Worm (Caenorhabditis elegans) whole organism, L4 larva: ENCODE results near the gene abcf-3.

Experiments
- F10B5.3 ChIP-seq: sonication (generic microtip); optimal IDR thresholded peaks from 2 replicates; lab custom pipeline; 2016; ENCODE audit warnings: mild to moderate bottlenecking, missing genetic modification characterization, missing compliant biosample characterization
- F44E2.7 ChIP-seq: fragments of 200-800 bp; sonication (Bioruptor generic); IDR thresholded peaks from 2 replicates; pipeline ENCODE4 v2.1.2; 2022; ENCODE audit warnings: missing genetic modification characterization, missing compliant biosample characterization
- Y5F2A.4 ChIP-seq: fragments of 200-800 bp; sonication (Bioruptor generic); optimal IDR thresholded peaks from 2 replicates; lab custom pipeline; 2018; ENCODE audit warnings: mild to moderate bottlenecking, missing genetic modification characterization, missing compliant biosample characterization
- aha-1 ChIP-seq: fragments of 150-350 bp; peaks from one replicate; lab custom pipeline; 2014; ENCODE audit warnings: missing biosample characterization, missing genetic modification characterization
- ama-1 ChIP-seq: fragments of 150-350 bp; optimal IDR thresholded peaks from 2 replicates; lab custom pipeline; 2014; ENCODE audit warnings: inconsistent platforms, mixed read lengths
- attf-4 ChIP-seq: sonication (generic microtip); optimal IDR thresholded peaks from 3 replicates; lab custom pipeline; 2017; ENCODE audit warnings: missing biosample characterization, missing genetic modification characterization
- ceh-20 ChIP-seq: fragments of 200-800 bp; sonication (Bioruptor generic); IDR thresholded peaks from 2 replicates; pipeline ENCODE4 v1.3.6; 2022; ENCODE audit warnings: missing genetic modification reagents, missing genetic modification characterization, missing compliant biosample characterization
- ceh-32 ChIP-seq: sonication (generic microtip); optimal IDR thresholded peaks from 2 replicates; lab custom pipeline; 2016; ENCODE audit warnings: mild to moderate bottlenecking, missing genetic modification characterization, missing compliant biosample characterization; ENCODE audit not compliant: poor library complexity
- ceh-82 ChIP-seq: sonication (generic microtip); optimal IDR thresholded peaks from 2 replicates; lab custom pipeline; 2017; ENCODE audit warnings: missing biosample characterization, missing genetic modification characterization
- cey-2 ChIP-seq: sonication (generic microtip); optimal IDR thresholded peaks from 3 replicates; lab custom pipeline; 2017; ENCODE audit warnings: missing genetic modification characterization, mild to moderate bottlenecking, missing compliant biosample characterization, antibody characterized with exemption, borderline replicate concordance; ENCODE audit not compliant: insufficient read depth
- ctbp-1 ChIP-seq: fragments of 200-800 bp; sonication (Bioruptor generic); IDR thresholded peaks from 2 replicates; pipeline ENCODE4 v1.3.6; 2022; ENCODE audit warnings: missing genetic modification reagents, missing genetic modification characterization, missing compliant biosample characterization
- daf-12 ChIP-seq: fragments of 150-350 bp; optimal IDR thresholded peaks from 2 replicates; lab custom pipeline; 2014; ENCODE audit warnings: missing biosample characterization, missing genetic modification reagents, missing genetic modification characterization
- daf-16 ChIP-seq, 3 experiments: sonication (generic microtip); optimal IDR thresholded peaks; 2 replicates each; lab custom pipeline; 2016 to 2017; ENCODE audit warnings: missing genetic modification characterization in 3 of 3, missing genetic modification reagents in 3 of 3, mild to moderate bottlenecking in 2 of 3, missing compliant biosample characterization in 2 of 3, missing biosample characterization in 1 of 3, moderate library complexity in 1 of 3
- daf-19 ChIP-seq: fragments of 200-800 bp; sonication (Bioruptor generic); conservative IDR thresholded peaks from 2 replicates; pipeline ENCODE4 v1.3.6; 2022; ENCODE audit warnings: missing genetic modification characterization, missing compliant biosample characterization
- dmd-6 ChIP-seq: fragments of 200-800 bp; sonication (Bioruptor generic); IDR thresholded peaks from 2 replicates; pipeline ENCODE4 v1.3.6; 2022; ENCODE audit warnings: missing genetic modification reagents, missing genetic modification characterization, missing compliant biosample characterization
- dmd-8 ChIP-seq: fragments of 200-800 bp; sonication (Bioruptor generic); IDR thresholded peaks from 2 replicates; pipeline ENCODE4 v1.3.6; 2022; ENCODE audit warnings: missing genetic modification characterization, missing compliant biosample characterization
- dmd-9 ChIP-seq: fragments of 200-800 bp; sonication (Bioruptor generic); IDR thresholded peaks from 2 replicates; pipeline ENCODE4 v1.3.6; 2022; ENCODE audit warnings: missing genetic modification reagents, missing genetic modification characterization, missing compliant biosample characterization
- duxl-1 ChIP-seq: sonication (generic microtip); optimal IDR thresholded peaks from 2 replicates; lab custom pipeline; 2016; ENCODE audit warnings: mild to moderate bottlenecking, missing genetic modification characterization, moderate library complexity, missing compliant biosample characterization; ENCODE audit not compliant: poor library complexity
- dve-1 ChIP-seq: sonication (generic microtip); optimal IDR thresholded peaks from 2 replicates; lab custom pipeline; 2017; ENCODE audit warnings: antibody characterized with exemption, mild to moderate bottlenecking, missing genetic modification characterization, missing compliant biosample characterization; ENCODE audit not compliant: insufficient read depth
- egl-27 ChIP-seq: sonication (generic microtip); optimal IDR thresholded peaks from 3 replicates; lab custom pipeline; 2017; ENCODE audit warnings: missing biosample characterization, missing genetic modification reagents, missing genetic modification characterization
- fkh-10 ChIP-seq: fragments of 150-350 bp; optimal IDR thresholded peaks from 2 replicates; lab custom pipeline; 2014; ENCODE audit warnings: missing biosample characterization, missing genetic modification reagents, missing genetic modification characterization
- fos-1 ChIP-seq: fragments of 150-350 bp; optimal IDR thresholded peaks from 2 replicates; lab custom pipeline; 2014; ENCODE audit warnings: missing biosample characterization, missing genetic modification characterization
- hlh-11 ChIP-seq: fragments of 200-800 bp; sonication (Bioruptor generic); optimal IDR thresholded peaks from 2 replicates; lab custom pipeline; 2018; ENCODE audit warnings: mild to moderate bottlenecking, missing genetic modification characterization, missing compliant biosample characterization
- hlh-30 ChIP-seq: sonication (generic microtip); optimal IDR thresholded peaks from 2 replicates; lab custom pipeline; 2017; ENCODE audit warnings: antibody characterized with exemption, mild to moderate bottlenecking, missing genetic modification characterization, missing compliant biosample characterization; ENCODE audit not compliant: insufficient read depth
- lin-39 ChIP-seq: fragments of 150-350 bp; optimal IDR thresholded peaks from 2 replicates; lab custom pipeline; 2014; ENCODE audit warnings: missing biosample characterization, missing genetic modification reagents, missing genetic modification characterization
- lir-3 ChIP-seq: sonication (generic microtip); optimal IDR thresholded peaks from 2 replicates; lab custom pipeline; 2016; ENCODE audit warnings: mild to moderate bottlenecking, missing genetic modification characterization, missing compliant biosample characterization
- lsy-2 ChIP-seq, 2 experiments: fragments of 150-350 bp in 1 of 2; sonication (generic microtip) in 1 of 2; optimal IDR thresholded peaks; 2 replicates each; lab custom pipeline; 2014 to 2017; ENCODE audit warnings: missing biosample characterization in 2 of 2, missing genetic modification characterization in 2 of 2
- madf-5 ChIP-seq, 2 experiments: fragments of 200-800 bp; sonication (Bioruptor generic); IDR thresholded peaks; 2 replicates each; pipeline ENCODE4 v1.3.6; 2022; ENCODE audit warnings: missing compliant biosample characterization in 2 of 2, missing genetic modification characterization in 2 of 2
- madf-9 ChIP-seq: fragments of 200-800 bp; sonication (Bioruptor generic); conservative IDR thresholded peaks from 2 replicates; pipeline ENCODE4 v1.3.6; 2022; ENCODE audit warnings: missing genetic modification reagents, missing genetic modification characterization, missing compliant biosample characterization
- mdl-1 ChIP-seq, 2 experiments: fragments of 150-350 bp in 1 of 2; sonication (generic microtip) in 1 of 2; optimal IDR thresholded peaks; 2 replicates each; lab custom pipeline; 2014 to 2017; ENCODE audit warnings: missing biosample characterization in 2 of 2, missing genetic modification characterization in 2 of 2
- mxl-2 ChIP-seq: fragments of 200-800 bp; sonication (Bioruptor generic); conservative IDR thresholded peaks from 2 replicates; pipeline ENCODE4 v1.3.6; 2022; ENCODE audit warnings: missing genetic modification reagents, missing genetic modification characterization, missing compliant biosample characterization
- mxl-3 ChIP-seq: fragments of 200-800 bp; sonication (Bioruptor generic); optimal IDR thresholded peaks from 2 replicates; lab custom pipeline; 2018; ENCODE audit warnings: mild to moderate bottlenecking, missing genetic modification characterization, missing compliant biosample characterization
- nhr-10 ChIP-seq: fragments of 150-350 bp; optimal IDR thresholded peaks from 2 replicates; lab custom pipeline; 2014; ENCODE audit warnings: missing biosample characterization, missing genetic modification characterization
- nhr-102 ChIP-seq: sonication (generic microtip); optimal IDR thresholded peaks from 2 replicates; lab custom pipeline; 2016; ENCODE audit warnings: mild to moderate bottlenecking, missing genetic modification characterization, moderate library complexity, missing compliant biosample characterization
- nhr-25 ChIP-seq: sonication (generic microtip); optimal IDR thresholded peaks from 2 replicates; lab custom pipeline; 2017; ENCODE audit warnings: missing genetic modification characterization, mild to moderate bottlenecking, missing compliant biosample characterization, antibody characterized with exemption, moderate library complexity, borderline replicate concordance; ENCODE audit not compliant: insufficient read depth
- nhr-28 ChIP-seq: fragments of 150-350 bp; optimal IDR thresholded peaks from 2 replicates; lab custom pipeline; 2014; ENCODE audit warnings: missing biosample characterization, missing genetic modification characterization
- nhr-48 ChIP-seq: sonication (generic microtip); optimal IDR thresholded peaks from 2 replicates; lab custom pipeline; 2016; ENCODE audit warnings: mild to moderate bottlenecking, missing genetic modification characterization, missing compliant biosample characterization
- php-3 ChIP-seq: fragments of 200-800 bp; sonication (Bioruptor generic); IDR thresholded peaks from 2 replicates; pipeline ENCODE4 v1.3.6; 2022; ENCODE audit warnings: missing genetic modification reagents, missing genetic modification characterization, missing compliant biosample characterization
- rbr-2 ChIP-seq: sonication (generic microtip); optimal IDR thresholded peaks from 2 replicates; lab custom pipeline; 2016; ENCODE audit warnings: missing genotype, missing genetic modification characterization, missing compliant biosample characterization
- set-16 ChIP-seq: fragments of 200-800 bp; sonication (Bioruptor generic); IDR thresholded peaks from 2 replicates; pipeline ENCODE4 v1.3.6; 2022; ENCODE audit warnings: missing genetic modification reagents, missing genetic modification characterization, missing compliant biosample characterization
- snpc-1.2 ChIP-seq: fragments of 200-800 bp; sonication (Bioruptor generic); IDR thresholded peaks from 2 replicates; pipeline ENCODE4 v1.3.6; 2022; ENCODE audit warnings: missing genetic modification reagents, missing genetic modification characterization, missing compliant biosample characterization
- tag-97 ChIP-seq: fragments of 200-800 bp; sonication (Bioruptor generic); IDR thresholded peaks from 2 replicates; pipeline ENCODE4 v1.3.6; 2022; ENCODE audit warnings: missing genetic modification characterization, missing compliant biosample characterization
- unc-39 ChIP-seq: sonication (generic microtip); optimal IDR thresholded peaks from 2 replicates; lab custom pipeline; 2017; ENCODE audit warnings: missing biosample characterization, missing genetic modification characterization
- vab-7 ChIP-seq: fragments of 200-800 bp; sonication (Bioruptor generic); IDR thresholded peaks from 2 replicates; pipeline ENCODE4 v1.3.6; 2022; ENCODE audit warnings: missing genetic modification reagents, missing genetic modification characterization, missing compliant biosample characterization
- zag-1 ChIP-seq: fragments of 150-350 bp; optimal IDR thresholded peaks from 2 replicates; lab custom pipeline; 2014; ENCODE audit warnings: missing biosample characterization, missing genetic modification characterization
- zip-11 ChIP-seq: fragments of 200-800 bp; sonication (Bioruptor generic); IDR thresholded peaks from 2 replicates; pipeline ENCODE4 v1.3.6; 2022; ENCODE audit warnings: missing genetic modification characterization, missing compliant biosample characterization

abcf-3 gene

ce11 chrIII:6145309-6145708 lies 27.9 kb upstream of the abcf-3 start:
- TF ChIP-seq egl-27 (no peak), dmd-6 (GFP tag; lab: Robert Waterston, UW) (peak; percentile 48; the same call in 1 of the 2 replicates), attf-4 (tag; lab: Kevin White, UChicago) (no peak), zag-1 (tag; lab: Kevin White, UChicago) (no peak), ceh-20 (no peak), daf-16 (GFP tag; optimal IDR thresholded peaks at IDR 0.05; lab: Kevin White, UChicago) (no peak), daf-16 (tag; optimal IDR thresholded peaks at IDR 0.05; lab: Kevin White, UChicago) (no peak), daf-19 (GFP tag; lab: Robert Waterston, UW) (no peak), daf-12 (tag; lab: Kevin White, UChicago) (no peak), nhr-10 (tag; lab: Kevin White, UChicago) (no peak), mdl-1 (tag; optimal IDR thresholded peaks at IDR 0.05; lab: Kevin White, UChicago) (no peak), hlh-11 (tag; lab: Kevin White, UChicago) (peak; percentile 54), nhr-28 (tag; lab: Kevin White, UChicago) (peak; percentile 1), dmd-8 (GFP tag; lab: Robert Waterston, UW) (no peak), ama-1 (lab: Kevin White, UChicago) (no peak), nhr-102 (tag; lab: Kevin White, UChicago) (no peak), tag-97 (no peak), lsy-2 (tag; optimal IDR thresholded peaks at IDR 0.05; lab: Kevin White, UChicago) (peak in 1 of 2 experiments; percentile 40), dmd-9 (GFP tag; lab: Robert Waterston, UW) (no peak), duxl-1 (no peak), nhr-25 (no peak), dve-1 (tag; lab: Kevin White, UChicago) (peak; percentile 28), unc-39 (tag; lab: Kevin White, UChicago) (no peak), nhr-48 (peak; percentile 23), ceh-82 (tag; lab: Kevin White, UChicago) (no peak), madf-5 (GFP tag; IDR thresholded peaks at IDR 0.05; lab: Robert Waterston, UW) (no peak), Y5F2A.4 (GFP tag; lab: Kevin White, UChicago) (no peak), mxl-3 (GFP tag; lab: Kevin White, UChicago) (peak; percentile 60), php-3 (GFP tag; lab: Robert Waterston, UW) (no peak), cey-2 (tag; lab: Kevin White, UChicago) (no peak), set-16 (GFP tag; lab: Robert Waterston, UW) (no peak), madf-9 (GFP tag; lab: Robert Waterston, UW) (no peak), fos-1 (tag; lab: Kevin White, UChicago) (no peak), aha-1 (peak; percentile 84), zip-11 (GFP tag; lab: Robert Waterston, UW) (no peak), lin-39 (tag; lab: Kevin White, UChicago) (no peak), F44E2.7 (GFP tag; lab: Robert Waterston, UW) (no peak)

DNA sequence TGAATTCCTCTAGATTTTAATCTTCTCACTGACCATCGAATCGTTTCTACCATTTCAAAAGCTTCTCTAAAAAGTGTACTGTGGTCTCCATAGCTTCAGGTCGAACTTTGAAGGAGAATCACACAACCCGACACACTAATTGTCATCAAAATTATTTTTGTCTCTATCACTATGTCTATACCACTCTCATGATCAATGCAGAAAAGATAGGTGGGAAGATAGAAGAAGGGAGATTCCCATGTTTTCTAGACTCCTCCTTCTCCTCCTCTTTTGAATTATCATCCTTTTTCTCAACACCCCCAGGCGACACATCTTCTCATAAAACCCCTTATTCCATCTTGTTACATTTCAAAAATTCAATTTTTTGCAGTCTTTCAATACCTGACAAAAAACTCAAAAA lies 27.3 kb upstream of the abcf-3 start, which contains the start of gene Y42G9A.3:
Gene Y42G9A.3 (plus strand): TSS at position 363 of the 400 bp plus-strand sequence.
- no peak for TF ChIP-seq daf-16 (GFP tag; optimal IDR thresholded peaks at IDR 0.05; lab: Kevin White, UChicago)
- peak; percentile 30 for TF ChIP-seq daf-16 (tag; optimal IDR thresholded peaks at IDR 0.05; lab: Kevin White, UChicago)
- TF ChIP-seq F10B5.3 = no peak
- TF ChIP-seq dmd-6 (GFP tag; lab: Robert Waterston, UW) = peak; percentile 45; the same call in 1 of the 2 replicates
- no peak for TF ChIP-seq daf-12 (tag; lab: Kevin White, UChicago)
- TF ChIP-seq lir-3 (tag; lab: Kevin White, UChicago) = no peak
- TF ChIP-seq fkh-10 = no peak
- peak; percentile 53 for TF ChIP-seq nhr-28 (tag; lab: Kevin White, UChicago)
- no peak for TF ChIP-seq lin-39 (tag; lab: Kevin White, UChicago)
- TF ChIP-seq rbr-2 = no peak
- no peak for TF ChIP-seq mxl-2 (GFP tag; lab: Robert Waterston, UW)
- no peak for TF ChIP-seq ceh-32 (tag; lab: Kevin White, UChicago)
- TF ChIP-seq hlh-30 (tag; lab: Kevin White, UChicago) = peak; percentile 38
- no peak for TF ChIP-seq snpc-1.2 (GFP tag; lab: Robert Waterston, UW)
- peak; percentile 5 for TF ChIP-seq mxl-3 (GFP tag; lab: Kevin White, UChicago)
- TF ChIP-seq vab-7 (GFP tag; lab: Robert Waterston, UW) = no peak
- TF ChIP-seq ctbp-1 (GFP tag; lab: Robert Waterston, UW) = no peak
